Fruit fly (Drosophila melanogaster) S2 (cell line): ENCODE data around the gene ome.

Experiments used
- CG8478 ChIP-seq: fragments of >200 bp; optimal IDR thresholded peaks from 2 replicates; lab custom pipeline; 2018
- CTCF ChIP-seq, 2 experiments: fragments of >200 bp; optimal IDR thresholded peaks; 2 replicates each; lab custom pipeline; 2018

DNA sequence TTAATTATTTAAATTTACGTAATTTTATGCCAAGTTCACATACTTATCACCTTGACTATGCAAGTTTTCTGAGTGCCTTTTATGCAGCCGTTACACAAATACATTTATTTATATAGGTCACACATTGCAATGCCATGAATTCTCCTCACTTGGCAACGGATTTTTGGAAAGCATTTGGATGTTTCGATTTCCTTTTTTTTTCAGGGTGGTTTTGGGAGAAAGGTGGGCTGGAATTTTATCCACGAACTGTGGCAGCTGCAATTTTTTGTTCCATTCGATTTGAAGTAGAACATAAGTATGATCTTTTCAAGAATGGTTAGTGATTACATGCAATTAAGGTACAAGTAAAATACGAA lies 109.2 kb downstream of the ome start:
- no peak for TF ChIP-seq CTCF (optimal IDR thresholded peaks at IDR 0.05; lab: Kevin White, UChicago)
- no peak for TF ChIP-seq CG8478 (lab: Kevin White, UChicago)
